Worm (Caenorhabditis elegans) whole organism, L4 larva: ENCODE results near the gene dhs-9.

Experiments
- F44E2.7 ChIP-seq: fragments of 200-800 bp; sonication (Bioruptor generic); IDR thresholded peaks from 2 replicates; pipeline ENCODE4 v2.1.2; 2022; ENCODE audit warnings: missing genetic modification characterization, missing compliant biosample characterization
- T20F7.1 ChIP-seq: fragments of 200-800 bp; sonication (Bioruptor generic); optimal IDR thresholded peaks from 2 replicates; lab custom pipeline; 2018; ENCODE audit warnings: mild to moderate bottlenecking, missing genetic modification characterization, missing compliant biosample characterization
- aha-1 ChIP-seq: fragments of 150-350 bp; peaks from one replicate; lab custom pipeline; 2014; ENCODE audit warnings: missing biosample characterization, missing genetic modification characterization
- ceh-28 ChIP-seq: fragments of 150-350 bp; optimal IDR thresholded peaks from 2 replicates; lab custom pipeline; 2014; ENCODE audit warnings: missing biosample characterization, missing genetic modification reagents, missing genetic modification characterization
- ceh-32 ChIP-seq: sonication (generic microtip); optimal IDR thresholded peaks from 2 replicates; lab custom pipeline; 2016; ENCODE audit warnings: mild to moderate bottlenecking, missing genetic modification characterization, missing compliant biosample characterization; ENCODE audit not compliant: poor library complexity
- ces-1 ChIP-seq: fragments of 150-350 bp; sonication (generic microtip); optimal IDR thresholded peaks from 4 replicates; lab custom pipeline; 2014; ENCODE audit warnings: missing biosample characterization, missing genetic modification reagents, missing genetic modification characterization
- ctbp-1 ChIP-seq: fragments of 200-800 bp; sonication (Bioruptor generic); IDR thresholded peaks from 2 replicates; pipeline ENCODE4 v1.3.6; 2022; ENCODE audit warnings: missing genetic modification reagents, missing genetic modification characterization, missing compliant biosample characterization
- daf-16 ChIP-seq, 3 experiments: sonication (generic microtip); optimal IDR thresholded peaks; 2 replicates each; lab custom pipeline; 2016 to 2017; ENCODE audit warnings: missing genetic modification characterization in 3 of 3, missing genetic modification reagents in 3 of 3, mild to moderate bottlenecking in 2 of 3, missing compliant biosample characterization in 2 of 3, missing biosample characterization in 1 of 3, moderate library complexity in 1 of 3
- dmd-6 ChIP-seq: fragments of 200-800 bp; sonication (Bioruptor generic); IDR thresholded peaks from 2 replicates; pipeline ENCODE4 v1.3.6; 2022; ENCODE audit warnings: missing genetic modification reagents, missing genetic modification characterization, missing compliant biosample characterization
- dve-1 ChIP-seq: sonication (generic microtip); optimal IDR thresholded peaks from 2 replicates; lab custom pipeline; 2017; ENCODE audit warnings: antibody characterized with exemption, mild to moderate bottlenecking, missing genetic modification characterization, missing compliant biosample characterization; ENCODE audit not compliant: insufficient read depth
- egl-43 ChIP-seq: fragments of 200-800 bp; sonication (Bioruptor generic); IDR thresholded peaks from 2 replicates; pipeline ENCODE4 v1.3.6; 2022; ENCODE audit warnings: missing genetic modification reagents, missing genetic modification characterization, missing compliant biosample characterization
- fkh-10 ChIP-seq: fragments of 150-350 bp; optimal IDR thresholded peaks from 2 replicates; lab custom pipeline; 2014; ENCODE audit warnings: missing biosample characterization, missing genetic modification reagents, missing genetic modification characterization
- hlh-11 ChIP-seq: fragments of 200-800 bp; sonication (Bioruptor generic); optimal IDR thresholded peaks from 2 replicates; lab custom pipeline; 2018; ENCODE audit warnings: mild to moderate bottlenecking, missing genetic modification characterization, missing compliant biosample characterization
- hlh-30 ChIP-seq: sonication (generic microtip); optimal IDR thresholded peaks from 2 replicates; lab custom pipeline; 2017; ENCODE audit warnings: antibody characterized with exemption, mild to moderate bottlenecking, missing genetic modification characterization, missing compliant biosample characterization; ENCODE audit not compliant: insufficient read depth
- hmg-1.1 ChIP-seq: fragments of 200-800 bp; sonication (Bioruptor generic); IDR thresholded peaks from 2 replicates; pipeline ENCODE4 v1.3.6; 2022; ENCODE audit warnings: missing genetic modification reagents, missing genetic modification characterization, missing compliant biosample characterization
- madf-9 ChIP-seq: fragments of 200-800 bp; sonication (Bioruptor generic); conservative IDR thresholded peaks from 2 replicates; pipeline ENCODE4 v1.3.6; 2022; ENCODE audit warnings: missing genetic modification reagents, missing genetic modification characterization, missing compliant biosample characterization
- mdl-1 ChIP-seq, 2 experiments: fragments of 150-350 bp in 1 of 2; sonication (generic microtip) in 1 of 2; optimal IDR thresholded peaks; 2 replicates each; lab custom pipeline; 2014 to 2017; ENCODE audit warnings: missing biosample characterization in 2 of 2, missing genetic modification characterization in 2 of 2
- mep-1 ChIP-seq: fragments of 150-350 bp; sonication (generic microtip); optimal IDR thresholded peaks from 3 replicates; lab custom pipeline; 2014; ENCODE audit warnings: missing biosample characterization, missing genetic modification characterization
- mes-2 ChIP-seq: sonication (generic microtip); optimal IDR thresholded peaks from 2 replicates; lab custom pipeline; 2016; ENCODE audit warnings: missing genotype, mild to moderate bottlenecking, missing genetic modification characterization, missing compliant biosample characterization; ENCODE audit not compliant: poor library complexity, severe bottlenecking
- mxl-3 ChIP-seq: fragments of 200-800 bp; sonication (Bioruptor generic); optimal IDR thresholded peaks from 2 replicates; lab custom pipeline; 2018; ENCODE audit warnings: mild to moderate bottlenecking, missing genetic modification characterization, missing compliant biosample characterization
- nhr-111 ChIP-seq: fragments of 200-800 bp; sonication (Bioruptor generic); optimal IDR thresholded peaks from 2 replicates; lab custom pipeline; 2018; ENCODE audit warnings: mild to moderate bottlenecking, missing genetic modification characterization, missing compliant biosample characterization
- nhr-28 ChIP-seq: fragments of 150-350 bp; optimal IDR thresholded peaks from 2 replicates; lab custom pipeline; 2014; ENCODE audit warnings: missing biosample characterization, missing genetic modification characterization
- nhr-6 ChIP-seq: fragments of 150-350 bp; optimal IDR thresholded peaks from 2 replicates; lab custom pipeline; 2014; ENCODE audit warnings: missing biosample characterization, missing genetic modification characterization
- pha-4 ChIP-seq, 2 experiments: fragments of 150-350 bp in 1 of 2; fragments of 200-800 bp in 1 of 2; sonication (Bioruptor generic) in 1 of 2; IDR thresholded peaks in 1 of 2; optimal IDR thresholded peaks in 1 of 2; 2 replicates each; pipeline versions ENCODE4 v1.3.6 to Lab custom; 2014 to 2022; ENCODE audit warnings: missing genetic modification characterization in 2 of 2, missing genetic modification reagents in 2 of 2, missing biosample characterization in 1 of 2, missing compliant biosample characterization in 1 of 2
- rbr-2 ChIP-seq: sonication (generic microtip); optimal IDR thresholded peaks from 2 replicates; lab custom pipeline; 2016; ENCODE audit warnings: missing genotype, missing genetic modification characterization, missing compliant biosample characterization
- set-16 ChIP-seq: fragments of 200-800 bp; sonication (Bioruptor generic); IDR thresholded peaks from 2 replicates; pipeline ENCODE4 v1.3.6; 2022; ENCODE audit warnings: missing genetic modification reagents, missing genetic modification characterization, missing compliant biosample characterization
- unc-62 ChIP-seq, 3 experiments: fragments of 150-350 bp in 1 of 3; sonication (generic microtip); optimal IDR thresholded peaks in 2 of 3; peaks in 1 of 3; 1 replicate in 1 of 3; 2 replicates in 2 of 3; lab custom pipeline; 2014 to 2017; ENCODE audit warnings: missing biosample characterization in 3 of 3, missing genetic modification characterization in 3 of 3, missing genetic modification reagents in 3 of 3, missing genotype in 1 of 3
- vab-7 ChIP-seq: fragments of 200-800 bp; sonication (Bioruptor generic); IDR thresholded peaks from 2 replicates; pipeline ENCODE4 v1.3.6; 2022; ENCODE audit warnings: missing genetic modification reagents, missing genetic modification characterization, missing compliant biosample characterization

dhs-9 gene

DNA sequence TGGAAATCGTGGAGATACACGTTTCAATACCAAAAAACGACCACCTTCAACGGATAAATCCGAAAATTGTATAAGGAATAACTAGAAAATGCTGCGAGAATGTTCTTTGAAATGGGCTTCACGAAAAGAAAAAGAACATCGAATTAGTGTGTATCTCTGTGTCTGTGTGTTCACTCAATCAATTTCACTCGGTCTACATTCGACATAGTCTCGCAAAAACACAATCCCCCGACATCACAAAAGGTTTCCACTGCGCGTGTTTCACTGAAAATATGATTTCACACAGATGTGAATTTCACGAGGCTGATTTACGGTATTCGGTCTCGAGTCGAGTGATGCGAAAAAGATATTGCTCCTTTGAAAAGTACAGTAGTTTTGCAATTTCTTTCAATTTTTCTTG lies 5.9 kb upstream of the dhs-9 start:
- TF ChIP-seq mes-2 (no peak), mep-1 (no peak), fkh-10 (GFP tag; lab: Kevin White, UChicago) (peak; percentile 88), hlh-11 (tag; lab: Kevin White, UChicago) (peak; percentile 3), nhr-28 (tag; lab: Kevin White, UChicago) (peak; percentile 34), ceh-28 (no peak), ceh-32 (tag; lab: Kevin White, UChicago) (no peak), dve-1 (no peak), egl-43 (GFP tag; lab: Robert Waterston, UW) (no peak), hlh-30 (tag; lab: Kevin White, UChicago) (peak; percentile 57)
- TF ChIP-seq, all 104 proteins: peak for 4

DNA sequence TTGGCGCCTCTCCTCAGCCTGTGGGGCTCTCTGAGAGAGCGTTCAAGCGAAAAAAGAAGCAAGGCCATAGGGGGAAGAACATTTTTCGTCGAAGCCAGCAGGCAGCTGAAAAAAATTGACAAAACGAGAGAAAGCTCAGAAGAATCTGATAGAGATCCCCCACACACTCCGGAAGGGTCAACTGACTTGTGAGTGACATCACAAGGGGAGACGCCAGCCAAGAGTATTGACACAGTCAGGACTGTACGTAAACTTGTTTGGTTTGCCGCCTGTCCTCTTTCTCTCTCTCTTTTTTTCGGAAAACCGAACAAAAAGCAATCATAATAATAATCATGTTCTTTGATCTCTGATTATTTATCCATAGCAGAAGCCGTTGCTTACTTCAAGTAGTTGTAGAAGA lies 5.0 kb upstream of the dhs-9 start:
- TF ChIP-seq nhr-28 (tag; lab: Kevin White, UChicago) (peak; percentile 25), fkh-10 (GFP tag; lab: Kevin White, UChicago) (peak; percentile 37), mdl-1 (tag; optimal IDR thresholded peaks at IDR 0.05; lab: Kevin White, UChicago) (peak in 1 of 2 experiments; percentile 16), hmg-1.1 (GFP tag; lab: Robert Waterston, UW) (no peak), dmd-6 (0 out of 2 replicates have a peak, but pooled peaks have one; percentile 13), mep-1 (peak; percentile 43), pha-4 (GFP tag; IDR thresholded peaks at IDR 0.05; lab: Robert Waterston, UW) (no peak), pha-4 (tag; optimal IDR thresholded peaks at IDR 0.05; lab: Kevin White, UChicago) (peak; percentile 38), ces-1 (GFP tag; lab: Kevin White, UChicago) (peak; percentile 3), set-16 (GFP tag; lab: Robert Waterston, UW) (0 out of 2 replicates have a peak, but pooled peaks have one; percentile 10), rbr-2 (tag; lab: Kevin White, UChicago) (peak; percentile 13), madf-9 (GFP tag; lab: Robert Waterston, UW) (no peak), unc-62 (GFP tag; optimal IDR thresholded peaks at IDR 0.05 in 1 of 2; lab: Kevin White, UChicago) (peak in 1 of 2 experiments; percentile 52), unc-62 (tag; optimal IDR thresholded peaks at IDR 0.05; lab: Kevin White, UChicago) (no peak), mxl-3 (peak; percentile 24), dve-1 (peak; percentile 36), hlh-11 (tag; lab: Kevin White, UChicago) (peak; percentile 66), aha-1 (tag; lab: Kevin White, UChicago) (peak; percentile 58), hlh-30 (tag; lab: Kevin White, UChicago) (peak; percentile 84), F44E2.7 (no peak), T20F7.1 (GFP tag; lab: Kevin White, UChicago) (no peak), daf-16 (GFP tag; optimal IDR thresholded peaks at IDR 0.05; lab: Kevin White, UChicago) (no peak), daf-16 (tag; optimal IDR thresholded peaks at IDR 0.05; lab: Kevin White, UChicago) (peak; percentile 65)

DNA sequence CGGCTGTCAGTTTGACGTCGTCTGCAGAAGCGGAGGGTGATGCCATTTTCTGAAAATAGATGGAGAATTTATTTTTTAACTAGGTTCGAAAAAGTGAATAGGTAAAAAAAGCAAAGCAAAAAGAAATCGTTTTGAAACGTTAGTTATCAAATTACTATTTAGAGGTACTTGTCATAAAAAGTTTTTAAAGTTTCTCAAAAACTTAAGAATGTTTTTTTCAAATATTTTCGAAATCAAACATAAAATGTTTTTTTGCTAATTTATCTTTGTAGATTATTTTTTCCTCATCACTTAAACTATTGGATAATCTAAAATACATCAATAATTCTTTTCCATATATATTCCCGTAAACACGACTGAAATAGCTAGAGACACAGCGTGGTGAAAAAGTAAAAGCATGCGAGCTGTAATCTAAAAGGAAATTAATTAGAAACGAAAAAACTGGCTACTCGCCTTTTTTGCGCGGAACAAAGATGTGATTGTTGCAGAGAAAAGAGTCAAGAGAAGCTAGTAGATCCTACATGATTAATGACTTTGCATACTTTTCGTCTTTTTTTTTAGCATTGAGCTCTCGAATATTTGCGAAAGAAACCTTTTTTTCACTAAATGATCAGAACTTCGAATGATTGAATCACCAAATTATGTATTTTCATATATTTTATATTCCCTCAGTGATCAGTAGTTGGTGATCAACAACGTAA lies 3.5 kb upstream of the dhs-9 start, which contains the start of gene szy-2:
Gene szy-2 (minus strand): TSS at position 51 of the 701 bp plus-strand sequence.
- no peak for TF ChIP-seq vab-7 (GFP tag; lab: Robert Waterston, UW)
- peak in 1 of 2 experiments; percentile 45 for TF ChIP-seq unc-62 (GFP tag; optimal IDR thresholded peaks at IDR 0.05 in 1 of 2; lab: Kevin White, UChicago)
- TF ChIP-seq unc-62 (tag; optimal IDR thresholded peaks at IDR 0.05; lab: Kevin White, UChicago), result no peak

- no peak for TF ChIP-seq pha-4 (GFP tag; IDR thresholded peaks at IDR 0.05; lab: Robert Waterston, UW)
- TF ChIP-seq pha-4 (tag; optimal IDR thresholded peaks at IDR 0.05; lab: Kevin White, UChicago), result no peak
- TF ChIP-seq nhr-28 (tag; lab: Kevin White, UChicago), result no peak
- no peak for TF ChIP-seq nhr-6
- no peak for TF ChIP-seq egl-43 (GFP tag; lab: Robert Waterston, UW)
- no peak for TF ChIP-seq ctbp-1 (GFP tag; lab: Robert Waterston, UW)
- no peak for TF ChIP-seq nhr-111
- no peak for TF ChIP-seq T20F7.1 (GFP tag; lab: Kevin White, UChicago)
- TF ChIP-seq unc-62 (GFP tag; optimal IDR thresholded peaks at IDR 0.05 in 1 of 2; lab: Kevin White, UChicago), result no peak
- no peak for TF ChIP-seq unc-62 (tag; optimal IDR thresholded peaks at IDR 0.05; lab: Kevin White, UChicago)
Measured at ce11 chrIII:5361909-5362308, 5.9 kb downstream of the dhs-9 start, which contains the start of gene Y32H12A.1. Gene Y32H12A.1 (plus strand): TSS chrIII:5362209.
